Worm (Caenorhabditis elegans): ENCODE data around the gene C23H3.5.

C23H3.5 gene

ce11 chrII:67663-68062, 20.3 kb downstream of the C23H3.5 start:
- no peak for TF ChIP-seq ces-1 (GFP tag; optimal IDR thresholded peaks at IDR 0.05)
- no peak for TF ChIP-seq ztf-11 (tag; optimal IDR thresholded peaks at IDR 0.05)
- no peak for TF ChIP-seq ham-2 (GFP tag; optimal IDR thresholded peaks at IDR 0.05)
- no peak for TF ChIP-seq snpc-4 (tag; optimal IDR thresholded peaks at IDR 0.05)
- TF ChIP-seq unc-39 (tag; optimal IDR thresholded peaks at IDR 0.05), result no peak
- no peak for TF ChIP-seq blmp-1 (tag; optimal IDR thresholded peaks at IDR 0.05)
- TF ChIP-seq zip-8 (tag; optimal IDR thresholded peaks at IDR 0.05), result no peak
- no peak for TF ChIP-seq unc-62 (GFP tag; optimal IDR thresholded peaks at IDR 0.05)
- no peak for TF ChIP-seq drap-1 (GFP tag; optimal IDR thresholded peaks at IDR 0.05)
- no peak for TF ChIP-seq bed-3 (GFP tag; optimal IDR thresholded peaks at IDR 0.05)
- TF ChIP-seq elt-3 (tag; optimal IDR thresholded peaks at IDR 0.05), result no peak
- no peak for TF ChIP-seq mls-2 (tag; optimal IDR thresholded peaks at IDR 0.05)
- TF ChIP-seq nhr-28 (tag; optimal IDR thresholded peaks at IDR 0.05), result no peak
- no peak for TF ChIP-seq nhr-2 (tag; optimal IDR thresholded peaks at IDR 0.05)
- TF ChIP-seq mep-1 (tag; optimal IDR thresholded peaks at IDR 0.05), result no peak

ce11 chrII:68757-69156, 21.4 kb downstream of the C23H3.5 start:
- no peak for TF ChIP-seq tbx-8 (GFP tag; optimal IDR thresholded peaks at IDR 0.05)
- TF ChIP-seq ces-1 (GFP tag; optimal IDR thresholded peaks at IDR 0.05), result no peak
- no peak for TF ChIP-seq lin-32 (GFP tag; optimal IDR thresholded peaks at IDR 0.05)
- TF ChIP-seq elt-1 (tag; optimal IDR thresholded peaks at IDR 0.05; ENCODE audit: borderline replicate concordance, insufficient read depth), result no peak
- TF ChIP-seq unc-39 (tag; optimal IDR thresholded peaks at IDR 0.05), result no peak
- no peak for TF ChIP-seq nhr-76 (tag; optimal IDR thresholded peaks at IDR 0.05)
- no peak for TF ChIP-seq unc-120 (tag; optimal IDR thresholded peaks at IDR 0.05; ENCODE audit: poor library complexity, severe bottlenecking)
- no peak for TF ChIP-seq nhr-237 (tag; optimal IDR thresholded peaks at IDR 0.05)
- no peak for TF ChIP-seq flh-1 (GFP tag; optimal IDR thresholded peaks at IDR 0.05)
- TF ChIP-seq elt-3 (tag; optimal IDR thresholded peaks at IDR 0.05), result no peak

ce11 chrII:69354-69753, 22.0 kb downstream of the C23H3.5 start, which contains the start of gene egl-26:
Gene egl-26, plus strand, starts transcription at chrII:69654.
- TF ChIP-seq ztf-11 (tag; optimal IDR thresholded peaks at IDR 0.05) (no peak), ces-1 (GFP tag; optimal IDR thresholded peaks at IDR 0.05) (no peak), lsy-2 (tag; optimal IDR thresholded peaks at IDR 0.05) (no peak), sem-2 (GFP tag; optimal IDR thresholded peaks at IDR 0.05) (no peak), nhr-12 (tag; optimal IDR thresholded peaks at IDR 0.05) (no peak), mls-2 (tag; optimal IDR thresholded peaks at IDR 0.05) (no peak), flh-1 (GFP tag; optimal IDR thresholded peaks at IDR 0.05) (no peak), ceh-39 (tag; optimal IDR thresholded peaks at IDR 0.05) (no peak), nhr-76 (tag; optimal IDR thresholded peaks at IDR 0.05) (no peak), elt-1 (tag; optimal IDR thresholded peaks at IDR 0.05; ENCODE audit: borderline replicate concordance, insufficient read depth) (no peak), bed-3 (GFP tag; optimal IDR thresholded peaks at IDR 0.05) (no peak), snpc-4 (tag; optimal IDR thresholded peaks at IDR 0.05) (no peak), elt-3 (tag; optimal IDR thresholded peaks at IDR 0.05) (no peak)

ce11 chrII:73329-73728, 25.9 kb downstream of the C23H3.5 start:
- no peak for TF ChIP-seq elt-1 (tag; optimal IDR thresholded peaks at IDR 0.05; ENCODE audit: borderline replicate concordance, insufficient read depth)
- TF ChIP-seq ces-1 (GFP tag; optimal IDR thresholded peaks at IDR 0.05), result peak; percentile 97

ce11 chrII:73892-74291, 26.5 kb downstream of the C23H3.5 start:
- TF ChIP-seq ces-1 (GFP tag; optimal IDR thresholded peaks at IDR 0.05), result peak; percentile 76
- no peak for TF ChIP-seq ceh-83 (GFP tag; optimal IDR thresholded peaks at IDR 0.05)

DNA sequence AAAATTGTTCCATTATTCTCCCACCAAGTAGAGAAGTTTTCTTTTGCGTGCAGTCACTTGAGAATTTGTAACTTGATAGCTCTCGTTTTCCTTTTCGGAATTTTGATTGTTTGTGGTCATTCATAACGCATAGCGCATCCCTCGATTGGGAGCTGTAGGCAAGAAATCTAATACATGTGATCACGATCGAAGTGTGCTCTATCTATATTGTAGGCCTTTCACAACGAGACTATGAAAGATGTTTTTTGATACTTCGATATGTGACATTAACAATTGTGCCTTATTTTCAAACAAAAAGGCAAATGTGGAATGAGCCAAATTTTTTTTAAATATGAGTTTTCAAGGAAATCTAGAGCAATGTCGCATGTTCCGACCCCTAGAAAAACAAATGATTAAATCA, 28.5 kb downstream of the C23H3.5 start:
- no peak for TF ChIP-seq tbx-8 (GFP tag; optimal IDR thresholded peaks at IDR 0.05)
- TF ChIP-seq mls-2 (tag; optimal IDR thresholded peaks at IDR 0.05), result no peak
- TF ChIP-seq zip-8 (tag; optimal IDR thresholded peaks at IDR 0.05), result no peak
- TF ChIP-seq cnd-1 (tag; optimal IDR thresholded peaks at IDR 0.05), result no peak
- no peak for TF ChIP-seq mab-5 (tag; optimal IDR thresholded peaks at IDR 0.05)
- TF ChIP-seq unc-39 (tag; optimal IDR thresholded peaks at IDR 0.05), result no peak
- no peak for TF ChIP-seq nhr-12 (tag; optimal IDR thresholded peaks at IDR 0.05)
- TF ChIP-seq elt-1 (tag; optimal IDR thresholded peaks at IDR 0.05; ENCODE audit: borderline replicate concordance, insufficient read depth), result no peak
- no peak for TF ChIP-seq drap-1 (GFP tag; optimal IDR thresholded peaks at IDR 0.05)
- TF ChIP-seq ham-2 (GFP tag; optimal IDR thresholded peaks at IDR 0.05), result no peak

All from whole organism, mixed stage, embryonic.